Worm (Caenorhabditis elegans): Measurements from ENCODE around the gene ctg-2.

DNA sequence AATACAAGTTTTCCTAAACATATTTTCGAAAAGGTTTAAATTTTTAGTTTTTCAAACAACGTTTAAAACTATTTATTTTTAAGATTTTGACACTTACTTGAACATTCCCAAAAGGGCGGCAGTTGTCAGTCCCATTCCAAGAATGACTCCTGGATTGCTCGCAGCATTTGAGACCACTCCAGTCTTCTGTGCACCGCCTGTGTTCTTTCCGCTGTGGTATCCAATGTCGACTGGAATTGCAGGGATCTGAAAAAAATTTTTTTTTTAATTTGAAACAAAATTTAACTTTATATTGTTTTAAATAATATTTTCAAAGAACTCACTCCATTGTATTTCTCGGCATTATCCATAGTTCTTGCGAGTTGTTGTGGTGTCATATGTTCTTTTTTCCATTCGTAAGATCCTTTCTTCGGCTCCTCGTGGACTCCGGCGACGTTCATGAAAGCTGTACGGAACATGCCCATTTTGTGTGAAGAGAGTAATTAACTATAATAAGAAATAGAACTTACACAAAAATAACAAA, 33.1 kb upstream of the ctg-2 start, which contains the start of gene M05D6.5:
- TF ChIP-seq nhr-237 (tag; optimal IDR thresholded peaks at IDR 0.05), result no peak
- no peak for TF ChIP-seq snpc-4 (tag; optimal IDR thresholded peaks at IDR 0.05)
